In genomic region chr3L:3245189-3245588, dm6 we compare ENCODE assay signal across 1 fruit fly cellular context.
TF ChIP-seq lines count a peak whose summit lies in the region.

No protein-coding gene starts in this region.

TF ChIP-seq in whole organism, prepupa, 60 proteins besides CTCF, POLR2A, EP300 and RAD21 (continued from another document):
- TF ChIP-seq CG34406 (GFP tag; optimal IDR thresholded peaks at IDR 0.05; lab: Kevin White, UChicago) (peak; percentile 89), ss (GFP tag; optimal IDR thresholded peaks at IDR 0.05; lab: Kevin White, UChicago) (peak; percentile 93 to 96), fkh (GFP tag; optimal IDR thresholded peaks at IDR 0.05; lab: Kevin White, UChicago) (no peak), CG8119 (GFP tag; IDR thresholded peaks at IDR 0.05; lab: Robert Waterston, UW) (peak; percentile 82), CG6854 (GFP tag; optimal IDR thresholded peaks at IDR 0.05; lab: Kevin White, UChicago) (no peak), OdsH (GFP tag; optimal IDR thresholded peaks at IDR 0.05; lab: Kevin White, UChicago) (peak; percentile 87), svp (GFP tag; lab: Kevin White, UChicago) (peak; percentile 93), Hr38 (GFP tag; optimal IDR thresholded peaks at IDR 0.05; lab: Kevin White, UChicago) (no peak), eg (GFP tag; IDR thresholded peaks at IDR 0.05; lab: Robert Waterston, UW) (no peak), CG8632 (GFP tag; optimal IDR thresholded peaks at IDR 0.05; lab: Kevin White, UChicago) (peak; percentile 92), CG9139 (GFP tag; optimal IDR thresholded peaks at IDR 0.05; lab: Kevin White, UChicago) (peak; percentile 74), CG16779 (tag; optimal IDR thresholded peaks at IDR 0.05; lab: Kevin White, UChicago) (peak; percentile 86), salr (GFP tag; optimal IDR thresholded peaks at IDR 0.05; lab: Kevin White, UChicago) (peak; percentile 75 to 80), CG10631 (GFP tag; optimal IDR thresholded peaks at IDR 0.05; lab: Kevin White, UChicago) (peak; percentile 88), pdm3 (GFP tag; optimal IDR thresholded peaks at IDR 0.05; lab: Kevin White, UChicago) (peak; percentile 86), CG6163 (GFP tag; IDR thresholded peaks at IDR 0.05; lab: Robert Waterston, UW) (peak; percentile 89), Lpt (GFP tag; optimal IDR thresholded peaks at IDR 0.05; lab: Kevin White, UChicago) (peak; percentile 43), cyc (GFP tag; optimal IDR thresholded peaks at IDR 0.05; lab: Kevin White, UChicago) (peak; percentile 75), CG11762 (GFP tag; optimal IDR thresholded peaks at IDR 0.05; lab: Kevin White, UChicago; ENCODE audit: insufficient read depth) (peak; percentile 79), CG31627 (GFP tag; optimal IDR thresholded peaks at IDR 0.05; lab: Kevin White, UChicago) (peak; percentile 79), CG4318 (GFP tag; optimal IDR thresholded peaks at IDR 0.05; lab: Kevin White, UChicago) (no peak), CG6808 (GFP tag; optimal IDR thresholded peaks at IDR 0.05; lab: Kevin White, UChicago) (peak; percentile 91), net (GFP tag; optimal IDR thresholded peaks at IDR 0.05; lab: Kevin White, UChicago) (peak; percentile 89), CG11902 (GFP tag; optimal IDR thresholded peaks at IDR 0.05; lab: Kevin White, UChicago) (peak; percentile 47), acj6 (GFP tag; optimal IDR thresholded peaks at IDR 0.05; lab: Kevin White, UChicago) (peak; percentile 88), Eip78C (GFP tag; lab: Kevin White, UChicago) (peak; percentile 96), Eip93F (GFP tag; optimal IDR thresholded peaks at IDR 0.05; lab: Kevin White, UChicago) (peak; percentile 85), achi (GFP tag; optimal IDR thresholded peaks at IDR 0.05; lab: Kevin White, UChicago) (peak; percentile 87), CG11294 (GFP tag; IDR thresholded peaks at IDR 0.05; lab: Robert Waterston, UW) (no peak), CG6276 (GFP tag; optimal IDR thresholded peaks at IDR 0.05; lab: Kevin White, UChicago) (no peak), Gug (GFP tag; IDR thresholded peaks at IDR 0.05; lab: Robert Waterston, UW) (peak; percentile 56), Hr4 (GFP tag; optimal IDR thresholded peaks at IDR 0.05; lab: Kevin White, UChicago) (peak; percentile 36), CG6792 (GFP tag; optimal IDR thresholded peaks at IDR 0.05; lab: Kevin White, UChicago) (peak; percentile 87)
